Worm (Caenorhabditis elegans): Measurements from ENCODE around the gene Y25C1A.7.
A peak's percentile ranks its signal among the peaks of the same experiment; 100 is the strongest.

Y25C1A.7 gene

DNA sequence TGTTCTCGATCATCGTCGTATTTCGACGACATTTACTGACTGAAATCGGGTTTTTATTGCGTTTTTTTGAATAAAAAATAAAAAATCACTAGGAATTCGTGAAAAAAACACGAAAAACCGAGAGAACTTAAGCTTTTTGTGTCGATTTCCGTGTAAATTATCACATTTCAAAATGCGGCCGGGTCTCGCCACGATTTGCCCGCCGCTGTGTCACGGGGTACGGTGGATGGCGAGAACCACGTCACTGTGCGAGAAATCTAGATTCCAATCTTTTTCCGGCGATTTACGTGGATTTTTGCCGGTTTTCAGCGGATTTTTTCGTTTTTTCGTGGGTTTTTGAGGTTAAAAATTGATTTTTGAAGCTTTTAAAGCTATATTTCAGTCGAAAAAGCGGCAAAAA is 6.1 kb upstream of the Y25C1A.7 start, which contains the start of gene Y25C1A.8 (continued):
- TF ChIP-seq lin-14 (GFP tag; optimal IDR thresholded peaks at IDR 0.05) (peak; percentile 93), nhr-76 (tag; optimal IDR thresholded peaks at IDR 0.05) (peak; percentile 31), lin-35 (GFP tag; optimal IDR thresholded peaks at IDR 0.05) (peak; percentile 81 to 89), ces-1 (GFP tag; optimal IDR thresholded peaks at IDR 0.05) (no peak), ceh-8 (GFP tag; optimal IDR thresholded peaks at IDR 0.05) (peak; percentile 85), nhr-77 (tag; optimal IDR thresholded peaks at IDR 0.05) (peak; percentile 56), nhr-85 (tag) (peak; percentile 94)

DNA sequence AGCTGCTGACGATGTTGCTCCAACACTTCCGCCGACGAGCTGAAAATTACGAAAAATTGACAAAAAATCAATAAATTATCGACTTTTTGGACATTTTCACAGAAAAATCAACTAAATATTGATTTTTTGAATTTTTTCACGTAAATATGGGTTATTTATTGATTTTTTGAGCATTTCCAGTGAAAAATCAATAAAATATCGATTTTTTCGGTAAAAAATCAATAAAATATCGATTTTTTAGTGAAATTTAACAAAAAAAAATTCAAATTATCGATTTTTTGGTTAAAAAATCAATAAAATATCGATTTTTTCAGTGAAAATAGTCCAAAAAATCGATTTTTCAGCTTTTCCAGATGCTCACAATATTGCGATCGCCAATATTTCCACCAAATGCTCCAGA is 680 bp downstream of the Y25C1A.7 start:
- TF ChIP-seq aha-1 (tag; optimal IDR thresholded peaks at IDR 0.05) (no peak), vab-15 (tag; optimal IDR thresholded peaks at IDR 0.05) (no peak), nhr-237 (tag; optimal IDR thresholded peaks at IDR 0.05) (no peak), ceh-8 (GFP tag; optimal IDR thresholded peaks at IDR 0.05) (no peak), grh-1 (GFP tag; IDR thresholded peaks at IDR 0.05) (no peak), zip-4 (GFP tag; optimal IDR thresholded peaks at IDR 0.05) (no peak), efl-1 (optimal IDR thresholded peaks at IDR 0.05) (no peak), efl-1 (GFP tag; optimal IDR thresholded peaks at IDR 0.05 in 1 of 2) (no peak), blmp-1 (tag; optimal IDR thresholded peaks at IDR 0.05) (no peak), efl-3 (GFP tag; optimal IDR thresholded peaks at IDR 0.05) (no peak)

DNA sequence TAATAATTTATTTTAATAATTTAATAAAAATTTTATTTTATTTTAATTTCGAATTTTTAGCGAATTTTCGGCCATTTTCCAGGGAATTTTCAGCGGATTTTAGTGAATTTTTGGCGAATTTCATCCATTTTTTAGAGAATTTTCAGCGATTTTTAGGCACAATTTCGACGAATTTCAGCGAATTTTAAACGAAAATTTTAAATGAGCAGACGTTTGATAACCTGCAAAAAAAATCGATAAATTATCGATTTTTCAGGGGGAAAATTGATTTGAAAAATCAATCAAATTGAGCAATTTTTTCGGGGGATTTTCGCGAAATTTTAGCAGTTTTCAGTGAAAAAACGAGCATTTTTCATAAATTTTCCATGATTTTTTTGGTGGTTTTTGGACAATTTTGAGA is 2.2 kb downstream of the Y25C1A.7 start:
- TF ChIP-seq blmp-1 (tag; optimal IDR thresholded peaks at IDR 0.05) (no peak), efl-1 (optimal IDR thresholded peaks at IDR 0.05) (no peak), efl-1 (GFP tag; optimal IDR thresholded peaks at IDR 0.05 in 1 of 2) (peak in 1 of 2 experiments; percentile 7)

DNA sequence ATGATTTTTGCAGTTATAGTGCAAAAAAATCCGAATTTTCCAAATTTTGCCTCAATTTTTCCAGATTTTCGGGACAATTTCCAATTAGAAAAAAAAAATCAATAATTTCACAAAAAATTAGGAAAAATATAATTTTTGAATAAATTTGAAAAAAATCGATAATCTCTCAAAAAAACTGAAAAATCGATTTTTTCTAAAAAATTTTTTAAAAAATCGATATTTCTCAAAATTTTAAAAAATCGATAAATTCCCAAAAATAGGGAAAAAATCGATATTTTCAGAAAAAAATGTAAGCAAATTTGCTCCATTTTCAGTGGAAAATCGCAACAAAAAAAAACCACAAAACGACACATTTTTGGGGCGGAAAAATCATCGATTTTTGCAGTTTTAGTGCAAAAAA is 3.0 kb downstream of the Y25C1A.7 start:
- TF ChIP-seq Y116A8C.19 (tag; optimal IDR thresholded peaks at IDR 0.05; ENCODE audit: borderline replicate concordance): no peak
- no peak for TF ChIP-seq ceh-8 (GFP tag; optimal IDR thresholded peaks at IDR 0.05)
- no peak for TF ChIP-seq skn-1 (tag; optimal IDR thresholded peaks at IDR 0.05)
- no peak for TF ChIP-seq egl-13 (tag; optimal IDR thresholded peaks at IDR 0.05)
- no peak for TF ChIP-seq efl-3 (GFP tag; optimal IDR thresholded peaks at IDR 0.05)
- TF ChIP-seq zip-4 (GFP tag; optimal IDR thresholded peaks at IDR 0.05): no peak
- TF ChIP-seq vab-15 (tag; optimal IDR thresholded peaks at IDR 0.05): no peak
- TF ChIP-seq nhr-84 (tag; optimal IDR thresholded peaks at IDR 0.05): no peak
- TF ChIP-seq nhr-20 (tag; optimal IDR thresholded peaks at IDR 0.05): no peak
- no peak for TF ChIP-seq hlh-4 (tag; optimal IDR thresholded peaks at IDR 0.05)
- TF ChIP-seq lin-13 (GFP tag; optimal IDR thresholded peaks at IDR 0.05): no peak
- TF ChIP-seq nhr-85 (tag): no peak
- no peak for TF ChIP-seq aha-1 (tag; optimal IDR thresholded peaks at IDR 0.05)
- no peak for TF ChIP-seq unc-86 (tag; optimal IDR thresholded peaks at IDR 0.05)
- no peak for TF ChIP-seq fkh-8 (tag; optimal IDR thresholded peaks at IDR 0.05)
- TF ChIP-seq rnt-1 (tag; optimal IDR thresholded peaks at IDR 0.05): no peak
- no peak for TF ChIP-seq lin-14 (GFP tag; optimal IDR thresholded peaks at IDR 0.05)
- no peak for TF ChIP-seq nhr-11 (tag; optimal IDR thresholded peaks at IDR 0.05)
- TF ChIP-seq unc-62 (GFP tag; optimal IDR thresholded peaks at IDR 0.05): no peak

DNA sequence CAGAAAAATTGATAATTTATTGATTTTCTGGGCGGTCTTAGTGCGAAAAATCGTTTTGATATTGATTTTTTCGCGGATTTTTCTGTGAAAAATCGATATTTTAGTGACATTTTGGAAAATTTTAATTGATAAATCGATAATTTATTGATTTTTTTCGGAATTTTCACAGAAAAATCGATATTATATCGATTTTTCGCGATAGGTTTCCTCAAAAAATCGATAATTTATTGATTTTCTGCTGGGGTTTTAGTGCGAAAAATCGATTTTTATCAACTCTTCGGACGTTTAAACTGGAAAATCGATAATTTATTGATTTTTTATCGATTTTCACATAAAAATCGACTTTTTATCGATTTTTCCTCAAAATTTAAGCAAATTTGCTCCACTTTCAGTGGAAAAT is 3.4 kb downstream of the Y25C1A.7 start:
- TF ChIP-seq tlp-1 (tag; optimal IDR thresholded peaks at IDR 0.05) (no peak), nhr-20 (tag; optimal IDR thresholded peaks at IDR 0.05) (no peak), unc-98 (GFP tag; IDR thresholded peaks at IDR 0.05) (no peak), nhr-19 (GFP tag; conservative IDR thresholded peaks at IDR 0.05) (no peak), pqm-1 (tag; optimal IDR thresholded peaks at IDR 0.05) (no peak), C16A3.4 (tag; optimal IDR thresholded peaks at IDR 0.05) (no peak), isw-1 (GFP tag; IDR thresholded peaks at IDR 0.05) (no peak), irx-1 (tag; optimal IDR thresholded peaks at IDR 0.05) (no peak), hlh-4 (tag; optimal IDR thresholded peaks at IDR 0.05) (no peak), C04F5.9 (tag; optimal IDR thresholded peaks at IDR 0.05) (no peak), sox-4 (tag; optimal IDR thresholded peaks at IDR 0.05) (no peak)

All from whole organism, L1 larva.